Worm (Caenorhabditis elegans) whole organism, mixed stage, embryonic: ENCODE results near the gene zer-1.
A peak's percentile ranks its signal among the peaks of the same experiment; 100 is the strongest.

Experiments used
- M03D4.4 ChIP-seq: sonication (generic microtip); optimal IDR thresholded peaks from 2 replicates; lab custom pipeline; 2017; ENCODE audit warnings: mild to moderate bottlenecking, missing genetic modification characterization, missing compliant biosample characterization
- bed-3 ChIP-seq: fragments of 200-800 bp; sonication (Bioruptor generic); optimal IDR thresholded peaks from 3 replicates; lab custom pipeline; 2018; ENCODE audit warnings: mild to moderate bottlenecking, missing genetic modification characterization, moderate library complexity, missing compliant biosample characterization
- blmp-1 ChIP-seq: fragments of 150-350 bp; optimal IDR thresholded peaks from 2 replicates; lab custom pipeline; 2014; ENCODE audit warnings: missing biosample characterization, missing genetic modification characterization
- ceh-39 ChIP-seq: fragments of 150-350 bp; optimal IDR thresholded peaks from 2 replicates; lab custom pipeline; 2014; ENCODE audit warnings: missing biosample characterization, missing genetic modification characterization
- ceh-43 ChIP-seq: fragments of 200-800 bp; sonication (Bioruptor generic); optimal IDR thresholded peaks from 2 replicates; lab custom pipeline; 2018; ENCODE audit warnings: mild to moderate bottlenecking, missing genetic modification characterization, moderate library complexity, missing compliant biosample characterization
- ceh-83 ChIP-seq: fragments of 200-800 bp; sonication (Bioruptor generic); optimal IDR thresholded peaks from 2 replicates; lab custom pipeline; 2018; ENCODE audit warnings: mild to moderate bottlenecking, missing genetic modification characterization, missing compliant biosample characterization
- ces-1 ChIP-seq: fragments of 150-350 bp; optimal IDR thresholded peaks from 2 replicates; lab custom pipeline; 2014; ENCODE audit warnings: missing biosample characterization, missing genetic modification reagents, missing genetic modification characterization
- cnd-1 ChIP-seq: fragments of 200-800 bp; sonication (Bioruptor generic); optimal IDR thresholded peaks from 2 replicates; lab custom pipeline; 2018; ENCODE audit warnings: mild to moderate bottlenecking, missing genetic modification characterization, missing compliant biosample characterization
- drap-1 ChIP-seq: fragments of 200-800 bp; sonication (Bioruptor generic); optimal IDR thresholded peaks from 3 replicates; lab custom pipeline; 2018; ENCODE audit warnings: mild to moderate bottlenecking, missing genetic modification characterization, missing compliant biosample characterization
- elt-1 ChIP-seq: sonication (generic microtip); optimal IDR thresholded peaks from 2 replicates; lab custom pipeline; 2017; ENCODE audit warnings: missing genetic modification characterization, mild to moderate bottlenecking, missing compliant biosample characterization, antibody characterized with exemption, moderate library complexity, borderline replicate concordance; ENCODE audit not compliant: insufficient read depth
- elt-3 ChIP-seq: fragments of 150-350 bp; optimal IDR thresholded peaks from 2 replicates; lab custom pipeline; 2014; ENCODE audit warnings: missing biosample characterization, missing genetic modification characterization
- flh-1 ChIP-seq: fragments of 200-800 bp; sonication (Bioruptor generic); optimal IDR thresholded peaks from 2 replicates; lab custom pipeline; 2018; ENCODE audit warnings: mild to moderate bottlenecking, missing genetic modification characterization, moderate library complexity, missing compliant biosample characterization
- ham-2 ChIP-seq: fragments of 200-800 bp; sonication (Bioruptor generic); optimal IDR thresholded peaks from 2 replicates; lab custom pipeline; 2018; ENCODE audit warnings: mild to moderate bottlenecking, missing genetic modification characterization, missing compliant biosample characterization
- hlh-1 ChIP-seq: fragments of 150-350 bp; optimal IDR thresholded peaks from 2 replicates; lab custom pipeline; 2014; ENCODE audit warnings: missing biosample characterization, missing genetic modification reagents, missing genetic modification characterization
- lin-13 ChIP-seq: fragments of 150-350 bp; optimal IDR thresholded peaks from 2 replicates; lab custom pipeline; 2014; ENCODE audit warnings: missing biosample characterization, missing genetic modification characterization
- lin-32 ChIP-seq: fragments of 200-800 bp; sonication (Bioruptor generic); optimal IDR thresholded peaks from 2 replicates; lab custom pipeline; 2018; ENCODE audit warnings: mild to moderate bottlenecking, missing genetic modification characterization, missing compliant biosample characterization
- lsy-2 ChIP-seq: fragments of 150-350 bp; optimal IDR thresholded peaks from 2 replicates; lab custom pipeline; 2014; ENCODE audit warnings: missing biosample characterization, missing genetic modification characterization
- mab-5 ChIP-seq: fragments of 150-350 bp; optimal IDR thresholded peaks from 2 replicates; lab custom pipeline; 2014; ENCODE audit warnings: missing biosample characterization, missing genetic modification characterization
- mep-1 ChIP-seq: fragments of 150-350 bp; optimal IDR thresholded peaks from 2 replicates; lab custom pipeline; 2017; ENCODE audit warnings: missing biosample characterization, missing genetic modification reagents, missing genetic modification characterization, inconsistent platforms
- nhr-12 ChIP-seq: fragments of 150-350 bp; optimal IDR thresholded peaks from 2 replicates; lab custom pipeline; 2014; ENCODE audit warnings: missing biosample characterization, missing genetic modification characterization
- nhr-2 ChIP-seq: fragments of 150-350 bp; optimal IDR thresholded peaks from 2 replicates; lab custom pipeline; 2014; ENCODE audit warnings: missing biosample characterization, missing genetic modification characterization
- nhr-237 ChIP-seq: fragments of 150-350 bp; optimal IDR thresholded peaks from 2 replicates; lab custom pipeline; 2014; ENCODE audit warnings: missing biosample characterization, missing genetic modification characterization
- nhr-28 ChIP-seq: fragments of 150-350 bp; optimal IDR thresholded peaks from 2 replicates; lab custom pipeline; 2014; ENCODE audit warnings: missing biosample characterization, missing genetic modification characterization
- nhr-76 ChIP-seq: sonication (generic microtip); optimal IDR thresholded peaks from 2 replicates; lab custom pipeline; 2017; ENCODE audit warnings: missing biosample characterization, missing genetic modification characterization
- pha-4 ChIP-seq: fragments of 150-350 bp; optimal IDR thresholded peaks from 2 replicates; lab custom pipeline; 2018; ENCODE audit warnings: missing biosample characterization, missing genetic modification reagents, missing genetic modification characterization
- sem-2 ChIP-seq: fragments of 200-800 bp; sonication (Bioruptor generic); optimal IDR thresholded peaks from 2 replicates; lab custom pipeline; 2018; ENCODE audit warnings: mild to moderate bottlenecking, missing genetic modification characterization, missing compliant biosample characterization
- snpc-4 ChIP-seq: fragments of 150-350 bp; optimal IDR thresholded peaks from 2 replicates; lab custom pipeline; 2014; ENCODE audit warnings: missing biosample characterization, missing genetic modification characterization
- sptf-1 ChIP-seq: sonication (generic microtip); optimal IDR thresholded peaks from 2 replicates; lab custom pipeline; 2017; ENCODE audit warnings: mild to moderate bottlenecking, missing genetic modification characterization, moderate library complexity, missing compliant biosample characterization
- tbx-8 ChIP-seq: fragments of 200-800 bp; sonication (Bioruptor generic); optimal IDR thresholded peaks from 2 replicates; lab custom pipeline; 2018; ENCODE audit warnings: mild to moderate bottlenecking, missing genetic modification characterization, moderate library complexity, missing compliant biosample characterization
- unc-120 ChIP-seq: sonication (generic microtip); optimal IDR thresholded peaks from 2 replicates; lab custom pipeline; 2017; ENCODE audit warnings: missing genetic modification characterization, missing compliant biosample characterization; ENCODE audit not compliant: poor library complexity, severe bottlenecking
- unc-39 ChIP-seq: fragments of 150-350 bp; optimal IDR thresholded peaks from 2 replicates; lab custom pipeline; 2014; ENCODE audit warnings: missing biosample characterization, missing genetic modification characterization
- zip-8 ChIP-seq: fragments of 150-350 bp; optimal IDR thresholded peaks from 2 replicates; lab custom pipeline; 2014; ENCODE audit warnings: missing biosample characterization, missing genetic modification characterization

zer-1 gene

DNA sequence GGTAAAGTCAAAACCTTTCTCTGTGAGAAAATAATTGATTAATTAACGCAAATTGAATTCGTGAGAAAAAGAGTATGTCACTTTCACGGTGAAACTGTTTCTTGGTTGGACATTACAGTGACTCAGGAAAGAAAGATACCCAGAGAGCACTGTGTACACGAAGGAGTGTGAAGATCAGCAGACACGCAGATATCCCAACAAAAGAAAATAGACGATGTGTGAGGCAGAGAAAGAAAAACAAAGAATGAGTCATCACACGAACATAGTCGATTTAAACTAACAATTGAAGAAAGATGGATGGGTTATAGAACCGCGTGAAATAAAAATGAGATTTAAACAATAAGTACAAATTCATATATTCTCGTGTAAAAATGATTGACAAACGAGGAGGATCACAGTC is 21.4 kb upstream of the zer-1 start:
- TF ChIP-seq pha-4 (peak; percentile 60), nhr-237 (peak; percentile 24), drap-1 (GFP tag; lab: Kevin White, UChicago) (no peak)

- TF ChIP-seq blmp-1 (tag; lab: Kevin White, UChicago) = no peak
- no peak for TF ChIP-seq drap-1 (GFP tag; lab: Kevin White, UChicago)
- TF ChIP-seq ceh-43 = no peak
- TF ChIP-seq flh-1 = no peak
- no peak for TF ChIP-seq hlh-1 (tag; lab: Kevin White, UChicago)
- TF ChIP-seq lin-13 (tag; lab: Kevin White, UChicago) = no peak
- no peak for TF ChIP-seq zip-8 (tag; lab: Kevin White, UChicago)
- TF ChIP-seq nhr-28 = no peak
- TF ChIP-seq ceh-39 (tag; lab: Kevin White, UChicago) = no peak
- TF ChIP-seq M03D4.4 (tag; lab: Kevin White, UChicago) = no peak
These were observed 20.7 kb upstream of the zer-1 start, which contains the start of gene F23H11.4 for ce11 chrIII:907311-907710. Gene F23H11.4 (minus strand): TSS chrIII:907539.

ce11 chrIII:901600-902250 is 15.1 kb upstream of the zer-1 start:
- no peak for TF ChIP-seq drap-1 (GFP tag; lab: Kevin White, UChicago)
- TF ChIP-seq unc-120 (tag; lab: Kevin White, UChicago) = no peak
- no peak for TF ChIP-seq sem-2 (GFP tag; lab: Kevin White, UChicago)
- TF ChIP-seq nhr-237 = no peak
- no peak for TF ChIP-seq mep-1 (tag; lab: Kevin White, UChicago)
- TF ChIP-seq pha-4 = no peak
- no peak for TF ChIP-seq tbx-8 (GFP tag; lab: Kevin White, UChicago)
- no peak for TF ChIP-seq mab-5
- no peak for TF ChIP-seq M03D4.4 (tag; lab: Kevin White, UChicago)

DNA sequence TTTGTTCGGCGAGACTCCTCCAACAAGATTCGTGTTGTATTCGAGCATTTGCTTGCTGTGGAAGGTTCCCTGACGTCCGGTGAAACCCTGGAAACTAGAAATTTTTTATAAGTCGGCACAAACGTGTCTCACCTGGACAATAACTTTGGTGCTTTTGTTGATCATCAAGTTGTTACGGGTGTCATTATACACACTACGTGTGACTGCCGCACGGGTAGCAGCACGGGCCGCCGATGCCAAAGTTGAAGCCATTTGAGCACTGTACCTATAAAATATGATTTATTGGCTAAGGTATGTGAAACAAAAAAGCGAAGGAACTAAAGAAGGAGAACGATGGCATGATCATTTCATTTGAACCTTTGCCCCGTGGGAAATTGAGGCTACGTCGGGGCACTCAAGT is 14.6 kb upstream of the zer-1 start, which contains the start of gene sucl-2:
Gene sucl-2 (minus strand): TSS at position 265 of the 400 bp plus-strand sequence.
- TF ChIP-seq nhr-76 (tag; lab: Kevin White, UChicago) (no peak), ceh-43 (no peak), lin-13 (tag; lab: Kevin White, UChicago) (no peak), hlh-1 (tag; lab: Kevin White, UChicago) (no peak)

- no peak for TF ChIP-seq hlh-1 (tag; lab: Kevin White, UChicago)
- no peak for TF ChIP-seq M03D4.4 (tag; lab: Kevin White, UChicago)
- no peak for TF ChIP-seq ham-2
- TF ChIP-seq, all 35 proteins: peak for 0
These were observed 13.5 kb upstream of the zer-1 start for ce11 chrIII:900134-900533.

DNA sequence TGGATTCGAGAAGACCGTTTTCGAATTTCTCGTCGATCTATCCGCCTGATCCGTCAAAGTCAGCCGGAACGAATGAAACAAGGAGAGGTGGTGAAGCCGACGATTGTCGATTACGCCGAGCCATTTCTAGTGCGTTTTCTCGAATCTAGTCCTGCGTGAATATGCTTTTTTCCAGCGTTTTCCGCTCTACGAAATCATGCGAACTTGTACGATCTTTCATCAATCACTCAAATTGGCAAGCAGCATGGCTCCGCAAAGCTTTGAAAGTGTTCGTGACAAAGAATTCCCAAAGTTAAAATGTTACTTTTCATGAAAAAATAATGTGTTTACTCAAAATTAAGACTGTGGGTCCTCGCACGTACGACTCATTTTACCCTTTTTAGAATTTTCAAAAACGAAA is 10.3 kb upstream of the zer-1 start:
- TF ChIP-seq nhr-12 (tag; lab: Kevin White, UChicago) = no peak
- no peak for TF ChIP-seq unc-39 (tag; lab: Kevin White, UChicago)
- no peak for TF ChIP-seq lin-13 (tag; lab: Kevin White, UChicago)
- no peak for TF ChIP-seq blmp-1 (tag; lab: Kevin White, UChicago)
- TF ChIP-seq, all 35 proteins: peak for 0

ce11 chrIII:895525-895924 is 8.9 kb upstream of the zer-1 start, which contains the start of the genes ztf-18 and F23H11.2:
Gene ztf-18 (minus strand): TSS chrIII:895712.
Gene F23H11.2 (plus strand): TSS chrIII:895747.
- TF ChIP-seq lin-32 (GFP tag; lab: Kevin White, UChicago) = no peak
- TF ChIP-seq elt-1 (tag; lab: Kevin White, UChicago) = no peak
- peak; percentile 18 for TF ChIP-seq hlh-1 (tag; lab: Kevin White, UChicago)
- no peak for TF ChIP-seq nhr-76 (tag; lab: Kevin White, UChicago)
- no peak for TF ChIP-seq tbx-8 (GFP tag; lab: Kevin White, UChicago)
- TF ChIP-seq snpc-4 (tag; lab: Kevin White, UChicago) = no peak
- TF ChIP-seq blmp-1 (tag; lab: Kevin White, UChicago) = no peak

DNA sequence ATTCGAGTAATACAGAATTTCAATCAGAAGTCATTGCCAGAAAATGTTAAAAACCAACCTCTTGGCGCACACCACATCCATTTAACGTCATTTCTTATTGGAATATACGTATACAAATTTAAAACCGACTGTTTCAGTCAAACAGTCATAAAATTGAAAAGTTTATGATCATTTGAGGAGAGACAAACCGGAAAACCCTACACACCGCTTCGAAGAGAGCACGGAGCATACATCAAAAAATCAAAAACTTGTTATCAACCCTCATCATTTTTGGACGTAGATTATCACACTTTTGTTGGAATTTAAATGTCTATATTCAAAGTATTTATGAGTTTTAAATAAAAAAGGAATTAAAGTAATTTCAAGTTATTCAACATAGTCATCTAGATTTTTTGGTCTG is 4.4 kb upstream of the zer-1 start, which contains the start of gene T24C4.10:
Gene T24C4.10 (minus strand): TSS at position 230 of the 400 bp plus-strand sequence.
- no peak for TF ChIP-seq sem-2 (GFP tag; lab: Kevin White, UChicago)
- no peak for TF ChIP-seq M03D4.4 (tag; lab: Kevin White, UChicago)
- TF ChIP-seq bed-3 (GFP tag; lab: Kevin White, UChicago) = no peak
- no peak for TF ChIP-seq lsy-2 (tag; lab: Kevin White, UChicago)
- no peak for TF ChIP-seq cnd-1
- no peak for TF ChIP-seq ham-2
- no peak for TF ChIP-seq ceh-83 (GFP tag; lab: Kevin White, UChicago)
- no peak for TF ChIP-seq drap-1 (GFP tag; lab: Kevin White, UChicago)
- no peak for TF ChIP-seq flh-1
- no peak for TF ChIP-seq sptf-1 (tag; lab: Kevin White, UChicago)
- no peak for TF ChIP-seq blmp-1 (tag; lab: Kevin White, UChicago)
- no peak for TF ChIP-seq lin-32 (GFP tag; lab: Kevin White, UChicago)
- TF ChIP-seq pha-4 = no peak
- TF ChIP-seq elt-3 (tag; lab: Kevin White, UChicago) = no peak
- no peak for TF ChIP-seq hlh-1 (tag; lab: Kevin White, UChicago)
- TF ChIP-seq nhr-2 = no peak
- TF ChIP-seq ces-1 = no peak
- no peak for TF ChIP-seq lin-13 (tag; lab: Kevin White, UChicago)
- TF ChIP-seq elt-1 (tag; lab: Kevin White, UChicago) = no peak
